Worm (Caenorhabditis elegans) whole organism, midembryonic: ENCODE data around the gene Y62E10A.20.

Source experiments
- T22C8.4 ChIP-seq: fragments of 200-800 bp; sonication (Bioruptor generic); IDR thresholded peaks from 2 replicates; pipeline ENCODE4 v1.3.6; 2022; ENCODE audit warnings: missing genetic modification characterization, missing compliant biosample characterization
- cog-1 ChIP-seq: sonication (generic microtip); optimal IDR thresholded peaks from 2 replicates; lab custom pipeline; 2016; ENCODE audit warnings: missing genetic modification characterization, missing compliant biosample characterization
- flt-1 ChIP-seq: fragments of 200-800 bp; sonication (Bioruptor generic); IDR thresholded peaks from 2 replicates; pipeline ENCODE4 v1.3.6; 2022; ENCODE audit warnings: missing genetic modification characterization, missing compliant biosample characterization
- klf-2 ChIP-seq: fragments of 200-800 bp; sonication (Bioruptor generic); conservative IDR thresholded peaks from 2 replicates; pipeline ENCODE4 v1.3.6; 2022; ENCODE audit warnings: missing genetic modification reagents, missing genetic modification characterization, missing compliant biosample characterization
- ref-1 ChIP-seq: fragments of 200-800 bp; sonication (Bioruptor generic); conservative IDR thresholded peaks from 2 replicates; pipeline ENCODE4 v1.3.6; 2022; ENCODE audit warnings: missing genetic modification reagents, missing genetic modification characterization, missing compliant biosample characterization
- tab-1 ChIP-seq: fragments of 200-800 bp; sonication (Bioruptor generic); IDR thresholded peaks from 2 replicates; pipeline ENCODE4 v1.3.6; 2022; ENCODE audit warnings: missing genetic modification characterization, missing compliant biosample characterization

DNA sequence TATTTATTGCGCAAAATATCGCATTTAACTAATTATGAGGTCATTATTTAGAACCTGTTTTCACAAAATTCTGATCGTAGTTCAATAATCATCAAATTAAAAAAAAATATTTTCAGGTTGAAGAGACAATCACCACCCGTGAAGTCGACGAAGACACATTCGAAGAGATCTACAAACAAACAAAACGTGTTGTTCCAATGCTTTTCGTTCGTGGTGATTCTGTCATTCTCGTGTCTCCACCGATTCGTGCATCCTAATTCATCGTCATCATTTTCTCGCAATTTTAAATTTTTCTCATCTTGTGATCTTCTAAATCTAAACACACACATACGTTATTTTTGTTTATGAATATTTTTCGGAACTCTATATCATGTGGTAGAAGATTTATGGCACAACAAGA is 2.9 kb upstream of the Y62E10A.20 start:
- TF ChIP-seq tab-1 (GFP tag; lab: Robert Waterston, UW) (no peak), ref-1 (GFP tag; lab: Robert Waterston, UW) (no peak), flt-1 (GFP tag; lab: Robert Waterston, UW) (no peak), T22C8.4 (no peak), cog-1 (tag; lab: Kevin White, UChicago) (no peak), klf-2 (GFP tag; lab: Robert Waterston, UW) (no peak)
